Fruit fly (Drosophila melanogaster): ENCODE results near the gene CG8260.

Gene CG8260

dm6 chrX:15788235-15789187, 32.4 kb downstream of the CG8260 start, which contains the start of gene Rhp:
Rhp (plus strand) TSS chrX:15788897.
- peak; percentile 50 for TF ChIP-seq CG4328 (GFP tag; optimal IDR thresholded peaks at IDR 0.05)
- no peak for TF ChIP-seq CkIIα-i1 (GFP tag; IDR thresholded peaks at IDR 0.05)
- peak; percentile 5 for TF ChIP-seq CG4424 (GFP tag; optimal IDR thresholded peaks at IDR 0.05)
- TF ChIP-seq CG6254 (GFP tag; optimal IDR thresholded peaks at IDR 0.05): peak; percentile 6
- peak; percentile 23 for TF ChIP-seq CG15514 (GFP tag; optimal IDR thresholded peaks at IDR 0.05)
- TF ChIP-seq BEAF-32 (GFP tag; optimal IDR thresholded peaks at IDR 0.05): peak; percentile 11
- TF ChIP-seq pfk (GFP tag; optimal IDR thresholded peaks at IDR 0.05): peak; percentile 23
- no peak for TF ChIP-seq CG13624 (GFP tag; optimal IDR thresholded peaks at IDR 0.05)
- no peak for TF ChIP-seq CG17612 (GFP tag; IDR thresholded peaks at IDR 0.05)
- no peak for TF ChIP-seq CG8290 (GFP tag; optimal IDR thresholded peaks at IDR 0.05)
- TF ChIP-seq CG8290 (tag; optimal IDR thresholded peaks at IDR 0.05): peak in 1 of 2 experiments; percentile 84
- no peak for TF ChIP-seq CG11504 (tag; optimal IDR thresholded peaks at IDR 0.05)
- TF ChIP-seq lbe (GFP tag; optimal IDR thresholded peaks at IDR 0.05): peak; percentile 56
- no peak for TF ChIP-seq Chrac-16 (GFP tag; optimal IDR thresholded peaks at IDR 0.05)
- peak; percentile 47 for TF ChIP-seq D19A (tag; optimal IDR thresholded peaks at IDR 0.05)
- peak; percentile 76 for TF ChIP-seq Med (GFP tag)
- TF ChIP-seq Poxn (GFP tag; IDR thresholded peaks at IDR 0.05): no peak
- no peak for TF ChIP-seq CG4617 (GFP tag; optimal IDR thresholded peaks at IDR 0.05; ENCODE audit: borderline replicate concordance)
- no peak for TF ChIP-seq D (optimal IDR thresholded peaks at IDR 0.05)
- TF ChIP-seq D (GFP tag; optimal IDR thresholded peaks at IDR 0.05): peak; percentile 43
- TF ChIP-seq CG34224 (GFP tag; IDR thresholded peaks at IDR 0.05; ENCODE audit: partially characterized antibody): peak; percentile 27; the same call in 1 of the 3 replicates
- no peak for TF ChIP-seq pb (GFP tag; optimal IDR thresholded peaks at IDR 0.05)
- peak; percentile 51 for TF ChIP-seq CG3995 (GFP tag; optimal IDR thresholded peaks at IDR 0.05)
- no peak for TF ChIP-seq CG11456 (GFP tag; IDR thresholded peaks at IDR 0.05)
- peak; percentile 51 for TF ChIP-seq CG1529 (GFP tag; optimal IDR thresholded peaks at IDR 0.05)
- TF ChIP-seq Myb (GFP tag; optimal IDR thresholded peaks at IDR 0.05): peak; percentile 19
- TF ChIP-seq Sox100B (GFP tag; optimal IDR thresholded peaks at IDR 0.05): peak; percentile 60
- TF ChIP-seq CG17186 (GFP tag; optimal IDR thresholded peaks at IDR 0.05): no peak
- TF ChIP-seq CG18764 (GFP tag; optimal IDR thresholded peaks at IDR 0.05): peak; percentile 17
- TF ChIP-seq CG5953 (GFP tag; IDR thresholded peaks at IDR 0.05): no peak
- TF ChIP-seq wek (GFP tag; optimal IDR thresholded peaks at IDR 0.05): peak; percentile 80
- TF ChIP-seq CG1024 (GFP tag; IDR thresholded peaks at IDR 0.05): no peak
- TF ChIP-seq CG33557 (GFP tag; optimal IDR thresholded peaks at IDR 0.05): peak; percentile 68
- peak; percentile 25; the same call in 1 of the 2 replicates for TF ChIP-seq CG13287 (GFP tag; IDR thresholded peaks at IDR 0.05; ENCODE audit: partially characterized antibody)
- TF ChIP-seq sim (GFP tag; IDR thresholded peaks at IDR 0.05): no peak
- TF ChIP-seq CG14860 (GFP tag; IDR thresholded peaks at IDR 0.05; ENCODE audit: partially characterized antibody): no peak
- TF ChIP-seq amos (GFP tag; IDR thresholded peaks at IDR 0.05; ENCODE audit: partially characterized antibody): peak; percentile 54; the same call in 1 of the 2 replicates
- TF ChIP-seq CG11723 (GFP tag; optimal IDR thresholded peaks at IDR 0.05): no peak
- TF ChIP-seq kay (GFP tag; optimal IDR thresholded peaks at IDR 0.05): no peak
- peak; percentile 76 for TF ChIP-seq CG15601 (tag; optimal IDR thresholded peaks at IDR 0.05)
- no peak for TF ChIP-seq Ada2b (GFP tag; IDR thresholded peaks at IDR 0.05)
- TF ChIP-seq az2 (GFP tag; optimal IDR thresholded peaks at IDR 0.05): no peak
- no peak for TF ChIP-seq mld (GFP tag; IDR thresholded peaks at IDR 0.05; ENCODE audit: partially characterized antibody)
- no peak for TF ChIP-seq wor (GFP tag; IDR thresholded peaks at IDR 0.05)
- peak; percentile 68 for TF ChIP-seq BtbVII (GFP tag; optimal IDR thresholded peaks at IDR 0.05)
- no peak for TF ChIP-seq trh (GFP tag; optimal IDR thresholded peaks at IDR 0.05)
- TF ChIP-seq CG17361 (GFP tag; IDR thresholded peaks at IDR 0.05): peak; percentile 37; the same call in 1 of the 3 replicates
- TF ChIP-seq kah (GFP tag; optimal IDR thresholded peaks at IDR 0.05): peak; percentile 36
